Fruit fly (Drosophila melanogaster) whole organism, embryonic: ENCODE measurements around the gene Rad23.

Experiments
- Aef1 ChIP-seq: fragments of 200-800 bp; sonication (Bioruptor generic); IDR thresholded peaks from 3 replicates; pipeline ENCODE4 v1.3.6; 2022; ENCODE audit warnings: missing biosample characterization, missing genetic modification characterization
- Antp ChIP-seq: fragments of 200-800 bp; sonication (Bioruptor generic); optimal IDR thresholded peaks from 3 replicates; lab custom pipeline; 2016; ENCODE audit warnings: missing biosample characterization, missing genetic modification characterization
- CG1024 ChIP-seq: fragments of 200-800 bp; sonication (Bioruptor generic); IDR thresholded peaks from 2 replicates; pipeline ENCODE4 v1.3.6; 2022; ENCODE audit warnings: missing biosample characterization, missing genetic modification characterization
- CG13424 ChIP-seq: fragments of 200-800 bp; sonication (Bioruptor generic); optimal IDR thresholded peaks from 2 replicates; lab custom pipeline; 2019; ENCODE audit warnings: missing biosample characterization, mild to moderate bottlenecking, missing genetic modification characterization, moderate library complexity
- CG13775 ChIP-seq: fragments of 200-800 bp; sonication (Bioruptor generic); optimal IDR thresholded peaks from 3 replicates; lab custom pipeline; 2017; ENCODE audit warnings: missing biosample characterization, mild to moderate bottlenecking, missing genetic modification characterization
- CG13894 ChIP-seq: fragments of 200-800 bp; sonication (Bioruptor generic); optimal IDR thresholded peaks from 3 replicates; lab custom pipeline; 2018; ENCODE audit warnings: missing biosample characterization, mild to moderate bottlenecking, missing genetic modification characterization, moderate library complexity
- CG1603 ChIP-seq: fragments of 200-800 bp; sonication (Bioruptor generic); optimal IDR thresholded peaks from 2 replicates; lab custom pipeline; 2019; ENCODE audit warnings: missing biosample characterization, mild to moderate bottlenecking, missing genetic modification characterization, moderate library complexity
- CG17361 ChIP-seq: fragments of 200-800 bp; sonication (Bioruptor generic); IDR thresholded peaks from 3 replicates; pipeline ENCODE4 v1.3.6; 2022; ENCODE audit warnings: missing biosample characterization, missing genetic modification characterization
- CG17385 ChIP-seq: fragments of 200-800 bp; sonication (Bioruptor generic); optimal IDR thresholded peaks from 3 replicates; lab custom pipeline; 2018; ENCODE audit warnings: missing biosample characterization, mild to moderate bottlenecking, missing genetic modification characterization
- CG17829 ChIP-seq: fragments of 200-800 bp; optimal IDR thresholded peaks from 2 replicates; lab custom pipeline; 2019; ENCODE audit warnings: missing biosample characterization, mild to moderate bottlenecking, missing genetic modification characterization, moderate library complexity
- CG2199 ChIP-seq: fragments of 200-800 bp; sonication (Bioruptor generic); IDR thresholded peaks from 3 replicates; pipeline ENCODE4 v1.3.6; 2022; ENCODE audit warnings: missing biosample characterization, missing genetic modification characterization
- CG2202 ChIP-seq: fragments of 200-800 bp; sonication (Bioruptor generic); optimal IDR thresholded peaks from 2 replicates; lab custom pipeline; 2018; ENCODE audit warnings: missing biosample characterization, mild to moderate bottlenecking, missing genetic modification characterization
- CG31224 ChIP-seq: fragments of 200-800 bp; sonication (Bioruptor generic); IDR thresholded peaks from 2 replicates; pipeline ENCODE4 v1.3.6; 2022; ENCODE audit warnings: missing biosample characterization, missing genetic modification characterization
- CG33557 ChIP-seq: fragments of 200-800 bp; sonication (Bioruptor generic); optimal IDR thresholded peaks from 2 replicates; lab custom pipeline; 2019; ENCODE audit warnings: missing biosample characterization, mild to moderate bottlenecking, missing genetic modification characterization, moderate library complexity
- CG3995 ChIP-seq: fragments of 200-800 bp; sonication (Bioruptor generic); optimal IDR thresholded peaks from 3 replicates; lab custom pipeline; 2016; ENCODE audit warnings: missing biosample characterization, missing genetic modification characterization
- CG4617 ChIP-seq: fragments of 200-800 bp; sonication (Bioruptor generic); optimal IDR thresholded peaks from 3 replicates; lab custom pipeline; 2016; ENCODE audit warnings: missing biosample characterization, missing genetic modification characterization, borderline replicate concordance
- CG7357 ChIP-seq: fragments of 200-800 bp; sonication (Bioruptor generic); IDR thresholded peaks from 3 replicates; pipeline ENCODE4 v1.3.6; 2022; ENCODE audit warnings: missing biosample characterization, missing genetic modification characterization
- CG7745 ChIP-seq: fragments of 200-800 bp; sonication (Bioruptor generic); optimal IDR thresholded peaks from 2 replicates; lab custom pipeline; 2018; ENCODE audit warnings: missing biosample characterization, mild to moderate bottlenecking, missing genetic modification characterization, moderate library complexity
- CG8290 ChIP-seq, 3 experiments: fragments of 200-800 bp; sonication (Bioruptor generic); optimal IDR thresholded peaks; 2 replicates each; lab custom pipeline; 2016 to 2019; ENCODE audit warnings: missing biosample characterization in 3 of 3, missing genetic modification characterization in 3 of 3, mild to moderate bottlenecking in 2 of 3, moderate library complexity in 1 of 3
- CG8478 ChIP-seq: fragments of >200 bp; optimal IDR thresholded peaks from 2 replicates; lab custom pipeline; 2018
- CG8924 ChIP-seq: fragments of 200-800 bp; optimal IDR thresholded peaks from 3 replicates; lab custom pipeline; 2019; ENCODE audit warnings: missing biosample characterization, mild to moderate bottlenecking, missing genetic modification characterization, moderate library complexity
- CG9797 ChIP-seq: fragments of 200-800 bp; sonication (Bioruptor generic); optimal IDR thresholded peaks from 3 replicates; lab custom pipeline; 2018; ENCODE audit warnings: missing biosample characterization, mild to moderate bottlenecking, missing genetic modification characterization
- Deaf1 ChIP-seq: fragments of 200-800 bp; optimal IDR thresholded peaks from 3 replicates; lab custom pipeline; 2019; ENCODE audit warnings: missing biosample characterization, mild to moderate bottlenecking, missing genetic modification characterization, moderate library complexity
- Ets97D ChIP-seq: fragments of 200-800 bp; sonication (Bioruptor generic); optimal IDR thresholded peaks from 3 replicates; lab custom pipeline; 2016; ENCODE audit warnings: missing biosample characterization, missing genetic modification characterization
- Fer1 ChIP-seq: fragments of 200-800 bp; sonication (Bioruptor generic); optimal IDR thresholded peaks from 2 replicates; lab custom pipeline; 2017; ENCODE audit warnings: missing biosample characterization, mild to moderate bottlenecking, missing genetic modification characterization
- Gug ChIP-seq: fragments of 200-800 bp; sonication (Bioruptor generic); IDR thresholded peaks from 4 replicates; pipeline ENCODE4 v1.3.6; 2022; ENCODE audit warnings: missing biosample characterization, missing genetic modification characterization
- HmgZ ChIP-seq: fragments of 200-800 bp; sonication (Bioruptor generic); optimal IDR thresholded peaks from 2 replicates; lab custom pipeline; 2018; ENCODE audit warnings: missing biosample characterization, mild to moderate bottlenecking, missing genetic modification characterization
- Hr78 ChIP-seq, 2 experiments: fragments of 200-800 bp in 1 of 2; fragments of >200 bp in 1 of 2; sonication (Bioruptor generic) in 1 of 2; optimal IDR thresholded peaks; 2 replicates each; lab custom pipeline; 2017 to 2019; ENCODE audit warnings: missing biosample characterization in 2 of 2, missing genetic modification characterization in 2 of 2, mild to moderate bottlenecking in 1 of 2, moderate library complexity in 1 of 2
- Lhr ChIP-seq: fragments of 200-800 bp; sonication (Bioruptor generic); optimal IDR thresholded peaks from 3 replicates; lab custom pipeline; 2017; ENCODE audit warnings: mild to moderate bottlenecking, missing biosample characterization, missing genetic modification reagents, missing genetic modification characterization
- Lpt ChIP-seq: fragments of >200 bp; optimal IDR thresholded peaks from 2 replicates; lab custom pipeline; 2018; ENCODE audit warnings: missing biosample characterization, missing genetic modification characterization
- Nf-YB ChIP-seq: fragments of 200-800 bp; sonication (Bioruptor generic); optimal IDR thresholded peaks from 3 replicates; lab custom pipeline; 2019; ENCODE audit warnings: missing biosample characterization, mild to moderate bottlenecking, missing genetic modification characterization, moderate library complexity
- Nf-YC ChIP-seq: fragments of 200-800 bp; optimal IDR thresholded peaks from 3 replicates; lab custom pipeline; 2019; ENCODE audit warnings: missing biosample characterization, mild to moderate bottlenecking, missing genetic modification characterization, moderate library complexity
- Stat92E ChIP-seq, 3 experiments: fragments of >200 bp in 2 of 3; fragments of 200-800 bp in 1 of 3; sonication (Bioruptor generic) in 1 of 3; optimal IDR thresholded peaks; 2 replicates each; lab custom pipeline; 2017 to 2019; ENCODE audit warnings: missing biosample characterization in 3 of 3, missing genetic modification characterization in 3 of 3, mild to moderate bottlenecking in 1 of 3, moderate library complexity in 1 of 3
- Xbp1 ChIP-seq: fragments of 200-800 bp; sonication (Bioruptor generic); optimal IDR thresholded peaks from 3 replicates; lab custom pipeline; 2016; ENCODE audit warnings: missing biosample characterization, mild to moderate bottlenecking, missing genetic modification characterization
- Xrp1 ChIP-seq: fragments of 200-800 bp; sonication (Bioruptor generic); IDR thresholded peaks from 2 replicates; pipeline ENCODE4 v1.3.6; 2022; ENCODE audit warnings: missing biosample characterization, missing genetic modification characterization
- YL-1 ChIP-seq: fragments of 200-800 bp; sonication (Bioruptor generic); optimal IDR thresholded peaks from 3 replicates; lab custom pipeline; 2017; ENCODE audit warnings: missing biosample characterization, mild to moderate bottlenecking, missing genetic modification characterization
- ap ChIP-seq: fragments of 200-800 bp; sonication (Bioruptor generic); IDR thresholded peaks from 2 replicates; pipeline ENCODE4 v1.3.6; 2022; ENCODE audit warnings: missing biosample characterization, missing genetic modification characterization
- grau ChIP-seq: fragments of 200-800 bp; optimal IDR thresholded peaks from 3 replicates; lab custom pipeline; 2019; ENCODE audit warnings: missing biosample characterization, mild to moderate bottlenecking, missing genetic modification characterization, moderate library complexity
- gsb-n ChIP-seq: fragments of 200-800 bp; sonication (Bioruptor generic); optimal IDR thresholded peaks from 3 replicates; lab custom pipeline; 2018; ENCODE audit warnings: missing biosample characterization, mild to moderate bottlenecking, missing genetic modification characterization
- ind ChIP-seq: fragments of 200-800 bp; sonication (Bioruptor generic); optimal IDR thresholded peaks from 3 replicates; lab custom pipeline; 2016; ENCODE audit warnings: missing biosample characterization, missing genetic modification characterization
- ken ChIP-seq: fragments of 200-800 bp; sonication (Bioruptor generic); IDR thresholded peaks from 3 replicates; pipeline ENCODE4 v1.3.6; 2022; ENCODE audit warnings: missing biosample characterization, missing genetic modification characterization
- lola ChIP-seq, 3 experiments: fragments of >200 bp in 2 of 3; fragments of 200-800 bp in 1 of 3; sonication (Bioruptor generic) in 1 of 3; optimal IDR thresholded peaks; 2 replicates each; lab custom pipeline; 2017 to 2019; ENCODE audit warnings: missing biosample characterization in 3 of 3, missing genetic modification characterization in 3 of 3, mild to moderate bottlenecking in 1 of 3, moderate library complexity in 1 of 3
- nom ChIP-seq: fragments of 200-800 bp; sonication (Bioruptor generic); optimal IDR thresholded peaks from 2 replicates; lab custom pipeline; 2017; ENCODE audit warnings: missing biosample characterization, missing genetic modification characterization, mild to moderate bottlenecking, moderate library complexity, missing genetic modification reagents
- phol ChIP-seq: fragments of 200-800 bp; sonication (Bioruptor generic); optimal IDR thresholded peaks from 3 replicates; lab custom pipeline; 2018; ENCODE audit warnings: missing biosample characterization, mild to moderate bottlenecking, missing genetic modification characterization, moderate library complexity
- row ChIP-seq: fragments of 200-800 bp; sonication (Bioruptor generic); IDR thresholded peaks from 3 replicates; pipeline ENCODE4 v1.3.6; 2022; ENCODE audit warnings: missing biosample characterization, missing genetic modification characterization
- sd ChIP-seq: fragments of 200-800 bp; sonication (Bioruptor generic); optimal IDR thresholded peaks from 3 replicates; lab custom pipeline; 2018; ENCODE audit warnings: missing biosample characterization, mild to moderate bottlenecking, missing genetic modification characterization, moderate library complexity
- sim ChIP-seq: fragments of 200-800 bp; sonication (Bioruptor generic); IDR thresholded peaks from 2 replicates; pipeline ENCODE4 v1.3.6; 2022; ENCODE audit warnings: missing biosample characterization, missing genetic modification characterization
- sug ChIP-seq: fragments of 200-800 bp; optimal IDR thresholded peaks from 2 replicates; lab custom pipeline; 2019; ENCODE audit warnings: missing biosample characterization, mild to moderate bottlenecking, missing genetic modification characterization, moderate library complexity
- trem ChIP-seq: fragments of 200-800 bp; optimal IDR thresholded peaks from 3 replicates; lab custom pipeline; 2019; ENCODE audit warnings: missing biosample characterization, mild to moderate bottlenecking, missing genetic modification characterization, moderate library complexity
- zen ChIP-seq: fragments of 200-800 bp; sonication (Bioruptor generic); optimal IDR thresholded peaks from 3 replicates; lab custom pipeline; 2018; ENCODE audit warnings: missing biosample characterization, mild to moderate bottlenecking, missing genetic modification characterization, moderate library complexity

Rad23 gene

dm6 chr4:307931-308330 is at the start of gene Rad23:
Rad23 (plus strand) TSS chr4:308093.
- peak; percentile 35 for TF ChIP-seq HmgZ (tag; lab: Kevin White, UChicago)
- TF ChIP-seq CG2202 = no peak
- TF ChIP-seq gsb-n (tag; lab: Kevin White, UChicago) = no peak
- TF ChIP-seq Fer1 (GFP tag; lab: Kevin White, UChicago) = peak; percentile 50
- no peak for TF ChIP-seq Xrp1
- peak; percentile 19 for TF ChIP-seq sug (tag; lab: Kevin White, UChicago)
- peak in 1 of 2 experiments; percentile 32 for TF ChIP-seq Hr78 (GFP tag; optimal IDR thresholded peaks at IDR 0.05; lab: Kevin White, UChicago)
- peak in 1 of 3 experiments; percentile 66 for TF ChIP-seq lola (GFP tag; optimal IDR thresholded peaks at IDR 0.05; lab: Kevin White, UChicago)
- TF ChIP-seq CG17385 (GFP tag; lab: Kevin White, UChicago) = no peak
- peak; percentile 42; the same call in 1 of the 3 replicates for TF ChIP-seq CG17361 (GFP tag; lab: Robert Waterston, UW)
- peak; percentile 67 for TF ChIP-seq phol
- TF ChIP-seq ap (GFP tag; lab: Robert Waterston, UW) = no peak
- peak; percentile 86 for TF ChIP-seq Lhr (GFP tag; lab: Kevin White, UChicago)
- no peak for TF ChIP-seq CG13775 (GFP tag; lab: Kevin White, UChicago)
- TF ChIP-seq CG4617 (GFP tag; lab: Kevin White, UChicago) = peak; percentile 66
- peak; percentile 49 for TF ChIP-seq grau (tag; lab: Kevin White, UChicago)
- TF ChIP-seq Xbp1 (GFP tag; lab: Kevin White, UChicago) = peak; percentile 30
- no peak for TF ChIP-seq Lpt (GFP tag; lab: Kevin White, UChicago)
- TF ChIP-seq Gug (GFP tag; lab: Robert Waterston, UW) = no peak
- peak; percentile 49 for TF ChIP-seq Ets97D (GFP tag; lab: Kevin White, UChicago)
- peak; percentile 50 for TF ChIP-seq nom (GFP tag; lab: Kevin White, UChicago)
- no peak for TF ChIP-seq CG8478 (lab: Kevin White, UChicago)
- peak; percentile 71 for TF ChIP-seq YL-1 (GFP tag; lab: Kevin White, UChicago)
- TF ChIP-seq CG8924 = peak; percentile 54
- TF ChIP-seq sim (GFP tag; lab: Robert Waterston, UW) = no peak
- TF ChIP-seq CG1024 (GFP tag; lab: Robert Waterston, UW) = peak; percentile 98
- TF ChIP-seq CG13894 (tag; lab: Kevin White, UChicago) = peak; percentile 66
- peak; percentile 29 for TF ChIP-seq CG17829
- peak; percentile 23 for TF ChIP-seq trem (tag; lab: Kevin White, UChicago)
- TF ChIP-seq CG3995 (GFP tag; lab: Kevin White, UChicago) = peak; percentile 51
- TF ChIP-seq Aef1 (GFP tag; lab: Robert Waterston, UW) = no peak
- peak; percentile 59 for TF ChIP-seq zen (tag; lab: Kevin White, UChicago)
- peak in 1 of 3 experiments; percentile 19 for TF ChIP-seq Stat92E (GFP tag; optimal IDR thresholded peaks at IDR 0.05; lab: Kevin White, UChicago)
- TF ChIP-seq CG31224 (GFP tag; lab: Robert Waterston, UW) = no peak
- TF ChIP-seq sd (tag; lab: Kevin White, UChicago) = no peak
- peak; percentile 97 for TF ChIP-seq CG7357
- TF ChIP-seq ken = no peak
- TF ChIP-seq CG33557 (GFP tag; lab: Kevin White, UChicago) = peak; percentile 19
- peak; percentile 36 for TF ChIP-seq Nf-YC (tag; lab: Kevin White, UChicago)
- TF ChIP-seq Nf-YB (GFP tag; lab: Kevin White, UChicago) = no peak
- no peak for TF ChIP-seq CG7745 (tag; lab: Kevin White, UChicago)
- peak; percentile 97 for TF ChIP-seq CG1603 (tag; lab: Kevin White, UChicago)
- TF ChIP-seq Deaf1 (tag; lab: Kevin White, UChicago) = no peak
- TF ChIP-seq CG2199 (GFP tag; lab: Robert Waterston, UW) = no peak
- no peak for TF ChIP-seq Antp
- peak; percentile 26 for TF ChIP-seq CG13424 (tag; lab: Kevin White, UChicago)
- peak; percentile 60 for TF ChIP-seq CG9797
- no peak for TF ChIP-seq ind
- peak; percentile 88 for TF ChIP-seq row
- TF ChIP-seq CG8290 (GFP tag; optimal IDR thresholded peaks at IDR 0.05; lab: Kevin White, UChicago) = peak; percentile 61
- peak; percentile 11 to 67 for TF ChIP-seq CG8290 (tag; optimal IDR thresholded peaks at IDR 0.05; lab: Kevin White, UChicago)
